Fruit fly (Drosophila melanogaster) whole organism, adult: ENCODE data around the gene CG14100.
A peak's percentile ranks its signal among the peaks of the same experiment; 100 is the strongest.

Experiments used
- CG11617 ChIP-seq: fragments of 200-800 bp; sonication (Bioruptor generic); optimal IDR thresholded peaks from 2 replicates; lab custom pipeline; 2017; ENCODE audit warnings: mild to moderate bottlenecking, missing biosample characterization, missing genetic modification reagents, missing genetic modification characterization
- CG12768 ChIP-seq: fragments of 200-800 bp; sonication (Bioruptor generic); optimal IDR thresholded peaks from 2 replicates; lab custom pipeline; 2017; ENCODE audit warnings: missing biosample characterization, missing genetic modification characterization, mild to moderate bottlenecking, moderate library complexity, missing genetic modification reagents
- CG14711 ChIP-seq: fragments of 200-800 bp; sonication (Bioruptor generic); optimal IDR thresholded peaks from 2 replicates; lab custom pipeline; 2018; ENCODE audit warnings: missing biosample characterization, mild to moderate bottlenecking, missing genetic modification characterization, moderate library complexity
- CG1620 ChIP-seq: fragments of 200-800 bp; sonication (Bioruptor generic); optimal IDR thresholded peaks from 2 replicates; lab custom pipeline; 2016; ENCODE audit warnings: missing biosample characterization, missing genetic modification characterization
- CG33017 ChIP-seq: fragments of 200-800 bp; sonication (Bioruptor generic); optimal IDR thresholded peaks from 2 replicates; lab custom pipeline; 2018; ENCODE audit warnings: missing biosample characterization, mild to moderate bottlenecking, missing genetic modification characterization, moderate library complexity
- CG5204 ChIP-seq: fragments of 200-800 bp; sonication (Bioruptor generic); optimal IDR thresholded peaks from 2 replicates; lab custom pipeline; 2016; ENCODE audit warnings: missing biosample characterization, missing genetic modification characterization
- CG7045 ChIP-seq: fragments of 200-800 bp; sonication (Bioruptor generic); optimal IDR thresholded peaks from 2 replicates; lab custom pipeline; 2017; ENCODE audit warnings: missing biosample characterization, mild to moderate bottlenecking, missing genetic modification characterization
- CG7101 ChIP-seq: fragments of 200-800 bp; sonication (Bioruptor generic); optimal IDR thresholded peaks from 2 replicates; lab custom pipeline; 2018; ENCODE audit warnings: missing biosample characterization, mild to moderate bottlenecking, missing genetic modification characterization, moderate library complexity
- Clk ChIP-seq: fragments of 200-800 bp; sonication (Bioruptor generic); optimal IDR thresholded peaks from 2 replicates; lab custom pipeline; 2017; ENCODE audit warnings: missing biosample characterization, missing genetic modification characterization
- Crg-1 ChIP-seq: fragments of 200-800 bp; sonication (Bioruptor generic); optimal IDR thresholded peaks from 2 replicates; lab custom pipeline; 2016; ENCODE audit warnings: missing biosample characterization, missing genetic modification characterization
- Hr96 ChIP-seq: fragments of 200-800 bp; sonication (Bioruptor generic); optimal IDR thresholded peaks from 2 replicates; lab custom pipeline; 2016; ENCODE audit warnings: missing biosample characterization, missing genetic modification characterization
- Mnt ChIP-seq: fragments of 200-800 bp; sonication (Bioruptor generic); optimal IDR thresholded peaks from 2 replicates; lab custom pipeline; 2016; ENCODE audit warnings: missing biosample characterization, mild to moderate bottlenecking, missing genetic modification characterization
- bab1 ChIP-seq: fragments of 200-800 bp; sonication (Bioruptor generic); optimal IDR thresholded peaks from 3 replicates; lab custom pipeline; 2019; ENCODE audit warnings: missing biosample characterization, mild to moderate bottlenecking, missing genetic modification characterization, moderate library complexity
- cic ChIP-seq: fragments of 200-800 bp; sonication (Bioruptor generic); optimal IDR thresholded peaks from 2 replicates; lab custom pipeline; 2017; ENCODE audit warnings: missing biosample characterization, mild to moderate bottlenecking, missing genetic modification characterization, moderate library complexity
- cnc ChIP-seq, 2 experiments: fragments of >200 bp; optimal IDR thresholded peaks; 2 replicates each; lab custom pipeline; 2017
- kay ChIP-seq: fragments of 200-800 bp; sonication (Bioruptor generic); peaks from one replicate; lab custom pipeline; 2016; ENCODE audit warnings: missing biosample characterization, missing genetic modification characterization, borderline replicate concordance
- ovo ChIP-seq: fragments of 200-800 bp; sonication (Bioruptor generic); optimal IDR thresholded peaks from 2 replicates; lab custom pipeline; 2016; ENCODE audit warnings: missing biosample characterization, missing genetic modification characterization
- pad ChIP-seq: fragments of 200-800 bp; sonication (Bioruptor generic); optimal IDR thresholded peaks from 3 replicates; lab custom pipeline; 2017; ENCODE audit warnings: missing biosample characterization, missing genetic modification characterization, mild to moderate bottlenecking, moderate library complexity, missing genetic modification reagents
- tj ChIP-seq: fragments of 200-800 bp; sonication (Bioruptor generic); optimal IDR thresholded peaks from 3 replicates; lab custom pipeline; 2017; ENCODE audit warnings: missing biosample characterization, mild to moderate bottlenecking, missing genetic modification characterization, moderate library complexity
- toe ChIP-seq: fragments of 200-800 bp; sonication (Bioruptor generic); optimal IDR thresholded peaks from 2 replicates; lab custom pipeline; 2016; ENCODE audit warnings: missing biosample characterization, missing genetic modification characterization

Gene CG14100

dm6 chr3L:19564905-19565700, 25.2 kb downstream of the CG14100 start:
- TF ChIP-seq tj (no peak), pad (GFP tag; lab: Kevin White, UChicago) (no peak), Mnt (GFP tag; lab: Kevin White, UChicago) (no peak), CG5204 (GFP tag; lab: Kevin White, UChicago) (no peak), toe (GFP tag; lab: Kevin White, UChicago) (no peak)

DNA sequence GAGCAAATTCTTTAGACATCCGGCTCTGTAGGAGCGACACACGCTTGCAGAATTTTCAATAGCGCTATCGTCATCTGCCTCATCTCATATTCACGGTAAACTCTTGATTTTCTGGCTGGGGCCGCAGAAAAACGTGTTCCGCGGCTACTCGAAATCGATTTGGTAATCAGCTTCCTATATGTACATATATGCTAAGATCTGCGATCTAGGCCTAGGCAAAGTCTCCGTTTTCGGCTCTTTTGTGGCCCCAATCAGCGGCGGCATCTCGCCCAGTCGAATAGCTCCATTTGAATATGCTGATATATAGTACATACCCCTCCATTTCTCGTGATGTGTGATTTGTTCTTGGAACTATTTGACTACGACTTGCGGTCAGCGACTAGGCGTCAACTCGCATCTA, 27.3 kb downstream of the CG14100 start:
- TF ChIP-seq tj = no peak
- TF ChIP-seq CG1620 (GFP tag; lab: Kevin White, UChicago) = no peak
- TF ChIP-seq Mnt (GFP tag; lab: Kevin White, UChicago) = no peak
- TF ChIP-seq CG7045 (GFP tag; lab: Kevin White, UChicago) = no peak
- no peak for TF ChIP-seq CG5204 (GFP tag; lab: Kevin White, UChicago)
- TF ChIP-seq CG11617 (GFP tag; lab: Kevin White, UChicago) = no peak
- no peak for TF ChIP-seq cic (GFP tag; lab: Kevin White, UChicago)
- TF ChIP-seq toe (GFP tag; lab: Kevin White, UChicago) = no peak
- no peak for TF ChIP-seq CG7101 (tag; lab: Kevin White, UChicago)
- no peak for TF ChIP-seq CG33017
- TF ChIP-seq Hr96 (GFP tag; lab: Kevin White, UChicago) = no peak
- TF ChIP-seq ovo (GFP tag; lab: Kevin White, UChicago) = no peak
- no peak for TF ChIP-seq Clk (GFP tag; lab: Kevin White, UChicago)
- no peak for TF ChIP-seq CG12768 (GFP tag; lab: Kevin White, UChicago)
- no peak for TF ChIP-seq Crg-1 (GFP tag; lab: Kevin White, UChicago)
- no peak for TF ChIP-seq CG14711 (tag; lab: Kevin White, UChicago)
- no peak for TF ChIP-seq pad (GFP tag; lab: Kevin White, UChicago)
- TF ChIP-seq bab1 (GFP tag; lab: Kevin White, UChicago) = no peak
- no peak for TF ChIP-seq cnc (optimal IDR thresholded peaks at IDR 0.05; lab: Kevin White, UChicago)
- no peak for TF ChIP-seq kay

DNA sequence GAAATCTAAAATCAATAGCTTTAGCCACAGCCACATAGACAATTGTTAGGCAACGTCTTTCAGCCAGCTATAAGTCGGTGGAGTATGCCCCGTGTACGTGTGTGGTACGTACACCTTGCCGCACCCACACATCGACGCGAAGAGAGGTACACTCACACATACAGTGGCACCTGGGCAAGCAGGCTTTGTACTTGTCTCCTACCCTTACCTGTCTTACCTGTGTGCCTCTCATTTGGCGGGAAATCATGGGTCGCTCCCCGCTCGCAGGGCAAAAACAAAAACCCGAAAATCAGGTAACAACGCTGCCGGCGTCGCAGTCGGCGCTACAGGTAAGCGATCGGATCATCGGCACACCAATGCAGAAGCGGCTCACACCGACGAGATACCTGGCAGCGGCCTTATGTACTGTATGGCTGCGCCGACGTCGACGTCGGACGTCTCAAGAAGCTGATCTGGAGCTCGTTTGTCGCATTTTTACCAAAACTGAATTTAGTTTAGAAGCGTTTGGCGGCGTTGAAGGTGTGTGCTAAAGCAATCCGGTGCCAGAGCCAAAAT, 28.1 kb downstream of the CG14100 start:
- TF ChIP-seq CG12768 (GFP tag; lab: Kevin White, UChicago) (no peak), CG5204 (GFP tag; lab: Kevin White, UChicago) (no peak), CG7101 (tag; lab: Kevin White, UChicago) (no peak), pad (GFP tag; lab: Kevin White, UChicago) (no peak), cic (GFP tag; lab: Kevin White, UChicago) (no peak), Crg-1 (GFP tag; lab: Kevin White, UChicago) (no peak), bab1 (GFP tag; lab: Kevin White, UChicago) (no peak), Hr96 (GFP tag; lab: Kevin White, UChicago) (no peak), ovo (GFP tag; lab: Kevin White, UChicago) (no peak), Mnt (GFP tag; lab: Kevin White, UChicago) (no peak), Clk (GFP tag; lab: Kevin White, UChicago) (no peak), tj (no peak), toe (GFP tag; lab: Kevin White, UChicago) (no peak), CG1620 (GFP tag; lab: Kevin White, UChicago) (no peak), CG14711 (tag; lab: Kevin White, UChicago) (no peak), cnc (optimal IDR thresholded peaks at IDR 0.05; lab: Kevin White, UChicago) (no peak)

- TF ChIP-seq CG5204 (GFP tag; lab: Kevin White, UChicago) = peak; percentile 25
- no peak for TF ChIP-seq Clk (GFP tag; lab: Kevin White, UChicago)
Measured at dm6 chr3L:19561745-19562144, 28.6 kb downstream of the CG14100 start.

DNA sequence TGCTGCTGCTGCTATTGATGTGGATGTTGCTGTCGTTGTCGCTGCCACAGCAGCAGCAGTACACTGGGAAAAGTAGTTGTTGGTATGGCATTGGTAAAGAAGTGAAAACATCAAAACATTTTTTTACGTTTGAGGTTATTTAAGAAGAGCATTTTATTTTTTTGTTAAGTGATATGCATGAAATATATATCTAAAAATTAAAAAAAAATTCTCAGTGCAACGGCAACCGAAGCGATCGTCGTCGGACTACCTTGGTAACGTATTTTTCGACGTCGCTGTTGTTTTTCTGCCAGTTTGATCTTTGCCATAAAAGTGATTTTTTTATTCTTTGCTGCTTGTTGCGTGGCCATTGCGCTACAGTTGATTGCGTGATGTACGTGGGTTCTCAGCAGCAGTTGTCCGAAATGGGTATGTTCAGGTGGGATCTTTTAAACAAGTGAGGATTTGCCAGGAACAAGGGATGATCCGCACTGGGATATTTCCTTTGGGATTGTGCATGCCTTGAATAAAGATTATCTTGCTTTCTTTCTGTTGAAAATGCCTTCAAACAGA, 29.6 kb downstream of the CG14100 start:
- TF ChIP-seq bab1 (GFP tag; lab: Kevin White, UChicago) = no peak
- TF ChIP-seq CG14711 (tag; lab: Kevin White, UChicago) = peak; percentile 28
- peak; percentile 50 for TF ChIP-seq CG5204 (GFP tag; lab: Kevin White, UChicago)
- TF ChIP-seq CG7101 (tag; lab: Kevin White, UChicago) = peak; percentile 33
- no peak for TF ChIP-seq ovo (GFP tag; lab: Kevin White, UChicago)
- TF ChIP-seq CG7045 (GFP tag; lab: Kevin White, UChicago) = peak; percentile 57
- no peak for TF ChIP-seq CG33017

DNA sequence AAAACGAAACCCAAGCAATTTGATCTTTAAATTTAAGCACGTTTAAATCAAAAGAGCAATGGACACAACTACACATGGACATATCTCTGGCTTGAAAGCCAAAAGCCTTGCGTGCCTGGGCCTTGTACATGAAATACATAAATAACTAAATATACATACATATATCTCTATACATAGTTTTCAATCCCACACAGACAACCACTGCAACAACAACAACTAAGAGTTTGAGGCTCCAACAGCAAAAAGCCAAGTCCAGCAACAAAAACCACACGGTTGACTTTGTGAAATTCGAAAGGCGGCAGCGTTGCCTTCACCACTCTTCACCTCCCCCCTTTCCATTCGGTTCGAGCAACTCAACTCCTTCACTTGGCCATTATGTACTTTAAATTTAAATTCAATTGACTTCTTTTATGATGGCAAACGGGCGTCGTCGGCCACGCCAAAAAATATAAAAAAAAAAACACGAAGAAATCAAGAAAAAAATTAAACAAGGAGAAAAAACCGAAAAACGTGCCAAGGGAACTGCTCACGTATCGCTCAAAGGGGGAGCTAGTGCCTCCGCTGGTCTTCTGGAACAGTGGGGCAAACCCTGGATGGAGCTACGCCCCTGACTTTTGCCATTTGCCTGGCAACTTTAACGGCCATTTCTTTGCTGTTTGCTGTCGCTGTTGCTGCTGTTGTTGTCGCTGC, 30.2 kb downstream of the CG14100 start:
- no peak for TF ChIP-seq pad (GFP tag; lab: Kevin White, UChicago)
- no peak for TF ChIP-seq CG12768 (GFP tag; lab: Kevin White, UChicago)
- TF ChIP-seq tj = no peak
- no peak for TF ChIP-seq Crg-1 (GFP tag; lab: Kevin White, UChicago)
- TF ChIP-seq CG14711 (tag; lab: Kevin White, UChicago) = no peak
